Worm (Caenorhabditis elegans) whole organism, L4 larva: ENCODE data around the gene fbxb-38.

ENCODE experiments used
- D1046.2 ChIP-seq: fragments of 200-800 bp; sonication (Bioruptor generic); IDR thresholded peaks from 2 replicates; pipeline ENCODE4 v1.3.6; 2022; ENCODE audit warnings: missing genetic modification characterization, missing compliant biosample characterization
- F10B5.3 ChIP-seq: sonication (generic microtip); optimal IDR thresholded peaks from 2 replicates; lab custom pipeline; 2016; ENCODE audit warnings: mild to moderate bottlenecking, missing genetic modification characterization, missing compliant biosample characterization
- F49E8.2 ChIP-seq: sonication (generic microtip); optimal IDR thresholded peaks from 2 replicates; lab custom pipeline; 2016; ENCODE audit warnings: missing compliant biosample characterization, mild to moderate bottlenecking, missing genetic modification characterization, borderline replicate concordance
- T20F7.1 ChIP-seq: fragments of 200-800 bp; sonication (Bioruptor generic); optimal IDR thresholded peaks from 2 replicates; lab custom pipeline; 2018; ENCODE audit warnings: mild to moderate bottlenecking, missing genetic modification characterization, missing compliant biosample characterization
- attf-4 ChIP-seq: sonication (generic microtip); optimal IDR thresholded peaks from 3 replicates; lab custom pipeline; 2017; ENCODE audit warnings: missing biosample characterization, missing genetic modification characterization
- ceh-62 ChIP-seq: sonication (generic microtip); optimal IDR thresholded peaks from 2 replicates; lab custom pipeline; 2017; ENCODE audit warnings: missing biosample characterization, missing genetic modification characterization
- ces-1 ChIP-seq: fragments of 150-350 bp; sonication (generic microtip); optimal IDR thresholded peaks from 4 replicates; lab custom pipeline; 2014; ENCODE audit warnings: missing biosample characterization, missing genetic modification reagents, missing genetic modification characterization
- ctbp-1 ChIP-seq: fragments of 200-800 bp; sonication (Bioruptor generic); IDR thresholded peaks from 2 replicates; pipeline ENCODE4 v1.3.6; 2022; ENCODE audit warnings: missing genetic modification reagents, missing genetic modification characterization, missing compliant biosample characterization
- daf-16 ChIP-seq, 3 experiments: sonication (generic microtip); optimal IDR thresholded peaks; 2 replicates each; lab custom pipeline; 2016 to 2017; ENCODE audit warnings: missing genetic modification characterization in 3 of 3, missing genetic modification reagents in 3 of 3, mild to moderate bottlenecking in 2 of 3, missing compliant biosample characterization in 2 of 3, missing biosample characterization in 1 of 3, moderate library complexity in 1 of 3
- dpl-1 ChIP-seq: fragments of 150-350 bp; optimal IDR thresholded peaks from 2 replicates; lab custom pipeline; 2014; ENCODE audit warnings: missing biosample characterization, missing genetic modification reagents, missing genetic modification characterization
- dve-1 ChIP-seq: sonication (generic microtip); optimal IDR thresholded peaks from 2 replicates; lab custom pipeline; 2017; ENCODE audit warnings: antibody characterized with exemption, mild to moderate bottlenecking, missing genetic modification characterization, missing compliant biosample characterization; ENCODE audit not compliant: insufficient read depth
- hif-1 ChIP-seq, 2 experiments: sonication (generic microtip); optimal IDR thresholded peaks; 2 replicates each; lab custom pipeline; 2016 to 2017; ENCODE audit warnings: missing compliant biosample characterization in 2 of 2, missing genetic modification characterization in 2 of 2, missing genetic modification reagents in 2 of 2, missing genotype in 2 of 2, mild to moderate bottlenecking in 1 of 2
- jun-1 ChIP-seq: fragments of 150-350 bp; optimal IDR thresholded peaks from 2 replicates; lab custom pipeline; 2014; ENCODE audit warnings: missing biosample characterization, missing genetic modification reagents, missing genetic modification characterization
- lim-7 ChIP-seq: fragments of 200-800 bp; sonication (Bioruptor generic); IDR thresholded peaks from 2 replicates; pipeline ENCODE4 v1.3.6; 2022; ENCODE audit warnings: missing genetic modification characterization, missing compliant biosample characterization
- madf-5 ChIP-seq, 2 experiments: fragments of 200-800 bp; sonication (Bioruptor generic); IDR thresholded peaks; 2 replicates each; pipeline ENCODE4 v1.3.6; 2022; ENCODE audit warnings: missing compliant biosample characterization in 2 of 2, missing genetic modification characterization in 2 of 2
- mdl-1 ChIP-seq, 2 experiments: fragments of 150-350 bp in 1 of 2; sonication (generic microtip) in 1 of 2; optimal IDR thresholded peaks; 2 replicates each; lab custom pipeline; 2014 to 2017; ENCODE audit warnings: missing biosample characterization in 2 of 2, missing genetic modification characterization in 2 of 2
- mep-1 ChIP-seq: fragments of 150-350 bp; sonication (generic microtip); optimal IDR thresholded peaks from 3 replicates; lab custom pipeline; 2014; ENCODE audit warnings: missing biosample characterization, missing genetic modification characterization
- mxl-3 ChIP-seq: fragments of 200-800 bp; sonication (Bioruptor generic); optimal IDR thresholded peaks from 2 replicates; lab custom pipeline; 2018; ENCODE audit warnings: mild to moderate bottlenecking, missing genetic modification characterization, missing compliant biosample characterization
- nhr-25 ChIP-seq: sonication (generic microtip); optimal IDR thresholded peaks from 2 replicates; lab custom pipeline; 2017; ENCODE audit warnings: missing genetic modification characterization, mild to moderate bottlenecking, missing compliant biosample characterization, antibody characterized with exemption, moderate library complexity, borderline replicate concordance; ENCODE audit not compliant: insufficient read depth
- nhr-41 ChIP-seq: fragments of 200-800 bp; sonication (Bioruptor generic); IDR thresholded peaks from 2 replicates; pipeline ENCODE4 v1.3.6; 2022; ENCODE audit warnings: missing genetic modification reagents, missing genetic modification characterization, missing compliant biosample characterization
- nhr-48 ChIP-seq: sonication (generic microtip); optimal IDR thresholded peaks from 2 replicates; lab custom pipeline; 2016; ENCODE audit warnings: mild to moderate bottlenecking, missing genetic modification characterization, missing compliant biosample characterization
- nhr-6 ChIP-seq: fragments of 150-350 bp; optimal IDR thresholded peaks from 2 replicates; lab custom pipeline; 2014; ENCODE audit warnings: missing biosample characterization, missing genetic modification characterization
- nhr-76 ChIP-seq: fragments of 150-350 bp; optimal IDR thresholded peaks from 2 replicates; lab custom pipeline; 2014; ENCODE audit warnings: missing biosample characterization, missing genetic modification characterization
- nhr-77 ChIP-seq: fragments of 150-350 bp; optimal IDR thresholded peaks from 2 replicates; lab custom pipeline; 2014; ENCODE audit warnings: missing biosample characterization, missing genetic modification characterization
- skn-1 ChIP-seq: fragments of 150-350 bp; optimal IDR thresholded peaks from 2 replicates; lab custom pipeline; 2014; ENCODE audit warnings: missing biosample characterization, missing genetic modification characterization
- spr-1 ChIP-seq: sonication (generic microtip); optimal IDR thresholded peaks from 2 replicates; lab custom pipeline; 2016; ENCODE audit warnings: mild to moderate bottlenecking, missing genetic modification characterization, missing compliant biosample characterization
- tag-97 ChIP-seq: fragments of 200-800 bp; sonication (Bioruptor generic); IDR thresholded peaks from 2 replicates; pipeline ENCODE4 v1.3.6; 2022; ENCODE audit warnings: missing genetic modification characterization, missing compliant biosample characterization
- unc-130 ChIP-seq: sonication (generic microtip); optimal IDR thresholded peaks from 2 replicates; lab custom pipeline; 2016; ENCODE audit warnings: missing genetic modification reagents, missing genetic modification characterization, missing compliant biosample characterization
- unc-62 ChIP-seq, 3 experiments: fragments of 150-350 bp in 1 of 3; sonication (generic microtip); optimal IDR thresholded peaks in 2 of 3; peaks in 1 of 3; 1 replicate in 1 of 3; 2 replicates in 2 of 3; lab custom pipeline; 2014 to 2017; ENCODE audit warnings: missing biosample characterization in 3 of 3, missing genetic modification characterization in 3 of 3, missing genetic modification reagents in 3 of 3, missing genotype in 1 of 3
- zip-11 ChIP-seq: fragments of 200-800 bp; sonication (Bioruptor generic); IDR thresholded peaks from 2 replicates; pipeline ENCODE4 v1.3.6; 2022; ENCODE audit warnings: missing genetic modification characterization, missing compliant biosample characterization

The fbxb-38 gene

DNA sequence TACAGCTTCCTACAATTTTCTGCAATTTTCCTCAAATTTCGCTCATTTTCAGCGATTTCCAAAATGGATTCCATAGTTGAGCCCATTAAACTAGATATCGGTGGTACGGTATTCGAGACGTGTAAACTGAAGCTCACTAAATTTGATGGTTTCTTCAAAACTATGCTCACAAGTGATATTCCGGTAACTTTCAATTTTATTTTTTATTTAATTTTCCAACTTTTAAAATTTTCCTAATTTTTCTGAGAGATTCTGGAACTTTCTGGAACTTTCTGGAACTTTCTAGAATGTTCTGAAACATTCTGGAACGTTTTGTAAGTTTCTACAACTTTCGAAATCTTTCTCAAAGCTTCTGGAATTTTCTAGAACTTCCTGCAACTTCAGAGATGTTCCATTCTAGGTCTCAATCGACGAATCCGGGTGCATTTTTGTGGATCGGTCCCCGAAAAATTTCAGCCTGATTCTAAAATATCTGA lies 21.6 kb downstream of the fbxb-38 start, which contains the start of gene C40A11.2:
Gene C40A11.2, plus strand, starts transcription at position 51 of the 476 bp plus-strand sequence.
- peak in 1 of 2 experiments; percentile 52 for TF ChIP-seq unc-62 (GFP tag; optimal IDR thresholded peaks at IDR 0.05 in 1 of 2; lab: Kevin White, UChicago)
- no peak for TF ChIP-seq unc-62 (tag; optimal IDR thresholded peaks at IDR 0.05; lab: Kevin White, UChicago)
- TF ChIP-seq lim-7 = no peak
- TF ChIP-seq, all 104 proteins: peak for 1

ce11 chrII:2145566-2145965 lies 23.0 kb downstream of the fbxb-38 start, which contains the start of gene C40A11.6:
C40A11.6 (minus strand) TSS chrII:2145666.
- TF ChIP-seq tag-97 (GFP tag; lab: Robert Waterston, UW) (no peak), madf-5 (GFP tag; IDR thresholded peaks at IDR 0.05; lab: Robert Waterston, UW) (no peak), mdl-1 (tag; optimal IDR thresholded peaks at IDR 0.05; lab: Kevin White, UChicago) (no peak), nhr-77 (tag; lab: Kevin White, UChicago) (no peak), nhr-41 (GFP tag; lab: Robert Waterston, UW) (no peak), F10B5.3 (no peak), F49E8.2 (tag; lab: Kevin White, UChicago) (no peak), nhr-76 (tag; lab: Kevin White, UChicago) (no peak), spr-1 (tag; lab: Kevin White, UChicago) (no peak), T20F7.1 (GFP tag; lab: Kevin White, UChicago) (no peak), D1046.2 (GFP tag; lab: Robert Waterston, UW) (no peak), zip-11 (no peak), ceh-62 (tag; lab: Kevin White, UChicago) (no peak), attf-4 (tag; lab: Kevin White, UChicago) (no peak), dpl-1 (GFP tag; lab: Kevin White, UChicago) (no peak), unc-130 (GFP tag; lab: Kevin White, UChicago) (no peak), ctbp-1 (GFP tag; lab: Robert Waterston, UW) (no peak)

- TF ChIP-seq unc-62 (GFP tag; optimal IDR thresholded peaks at IDR 0.05 in 1 of 2; lab: Kevin White, UChicago) (peak in 1 of 2 experiments; percentile 50), unc-62 (tag; optimal IDR thresholded peaks at IDR 0.05; lab: Kevin White, UChicago) (no peak), daf-16 (GFP tag; optimal IDR thresholded peaks at IDR 0.05; lab: Kevin White, UChicago) (no peak), daf-16 (tag; optimal IDR thresholded peaks at IDR 0.05; lab: Kevin White, UChicago) (no peak)
These were observed 27.7 kb downstream of the fbxb-38 start, which contains the start of gene C40A11.3 for ce11 chrII:2140817-2141216. C40A11.3 (plus strand) TSS chrII:2141117.

ce11 chrII:2138901-2139300 lies 29.7 kb downstream of the fbxb-38 start:
- TF ChIP-seq nhr-6 (no peak), ces-1 (no peak), mxl-3 (no peak), jun-1 (no peak), ctbp-1 (GFP tag; lab: Robert Waterston, UW) (no peak)

- no peak for TF ChIP-seq nhr-48
- TF ChIP-seq D1046.2 (GFP tag; lab: Robert Waterston, UW) = no peak
- TF ChIP-seq nhr-25 (tag; lab: Kevin White, UChicago) = no peak
- no peak for TF ChIP-seq nhr-77 (tag; lab: Kevin White, UChicago)
- TF ChIP-seq mxl-3 = no peak
- TF ChIP-seq tag-97 (GFP tag; lab: Robert Waterston, UW) = no peak
- no peak for TF ChIP-seq skn-1 (tag; lab: Kevin White, UChicago)
- no peak for TF ChIP-seq hif-1 (tag; optimal IDR thresholded peaks at IDR 0.05; lab: Kevin White, UChicago)
- no peak for TF ChIP-seq mep-1
- no peak for TF ChIP-seq mdl-1 (tag; optimal IDR thresholded peaks at IDR 0.05; lab: Kevin White, UChicago)
- TF ChIP-seq lim-7 = no peak
- TF ChIP-seq dve-1 (tag; lab: Kevin White, UChicago) = no peak
These were observed 31.3 kb downstream of the fbxb-38 start, which contains the start of gene C40A11.4 for ce11 chrII:2137235-2137634. C40A11.4 (plus strand) TSS chrII:2137422.
